Fruit fly (Drosophila melanogaster) whole organism, embryonic: ENCODE measurements around the gene CG42676.

Source experiments
- Awh ChIP-seq: fragments of 200-800 bp; sonication (Bioruptor generic); IDR thresholded peaks from 2 replicates; pipeline ENCODE4, ENCODE4 v1.3.6; 2022; ENCODE audit warnings: missing biosample characterization, missing genetic modification characterization
- Bdp1 ChIP-seq: fragments of 200-800 bp; sonication (Bioruptor generic); optimal IDR thresholded peaks from 3 replicates; lab custom pipeline; 2016; ENCODE audit warnings: missing biosample characterization, missing genetic modification characterization
- Blimp-1 ChIP-seq: fragments of 200-800 bp; sonication (Bioruptor generic); optimal IDR thresholded peaks from 3 replicates; lab custom pipeline; 2018; ENCODE audit warnings: missing biosample characterization, missing genetic modification characterization, mild to moderate bottlenecking, moderate library complexity, missing genetic modification reagents
- CG10462 ChIP-seq: fragments of 200-800 bp; sonication (Bioruptor generic); optimal IDR thresholded peaks from 2 replicates; lab custom pipeline; 2016; ENCODE audit warnings: missing biosample characterization, missing genetic modification characterization
- CG11093 ChIP-seq: fragments of 200-800 bp; sonication (Bioruptor generic); IDR thresholded peaks from 3 replicates; pipeline ENCODE4 v1.3.6; 2022; ENCODE audit warnings: missing biosample characterization, missing genetic modification characterization
- CG12299 ChIP-seq: fragments of 200-800 bp; sonication (Bioruptor generic); optimal IDR thresholded peaks from 2 replicates; lab custom pipeline; 2018; ENCODE audit warnings: missing biosample characterization, mild to moderate bottlenecking, missing genetic modification characterization
- CG12769 ChIP-seq: fragments of 200-800 bp; sonication (Bioruptor generic); optimal IDR thresholded peaks from 2 replicates; lab custom pipeline; 2019; ENCODE audit warnings: missing biosample characterization, mild to moderate bottlenecking, missing genetic modification characterization, moderate library complexity
- CG13296 ChIP-seq: fragments of 200-800 bp; sonication (Bioruptor generic); optimal IDR thresholded peaks from 3 replicates; lab custom pipeline; 2018; ENCODE audit warnings: missing biosample characterization, mild to moderate bottlenecking, missing genetic modification characterization
- CG13624 ChIP-seq: fragments of 200-800 bp; sonication (Bioruptor generic); optimal IDR thresholded peaks from 2 replicates; lab custom pipeline; 2016; ENCODE audit warnings: missing biosample characterization, missing genetic modification characterization
- CG13775 ChIP-seq: fragments of 200-800 bp; sonication (Bioruptor generic); optimal IDR thresholded peaks from 3 replicates; lab custom pipeline; 2017; ENCODE audit warnings: missing biosample characterization, mild to moderate bottlenecking, missing genetic modification characterization
- CG1647 ChIP-seq: fragments of 200-800 bp; sonication (Bioruptor generic); optimal IDR thresholded peaks from 3 replicates; lab custom pipeline; 2016; ENCODE audit warnings: missing biosample characterization, missing genetic modification characterization
- CG16779 ChIP-seq: fragments of 200-800 bp; sonication (Bioruptor generic); IDR thresholded peaks from 2 replicates; pipeline ENCODE4 v1.3.6; 2022; ENCODE audit warnings: missing biosample characterization, missing genetic modification characterization
- CG17361 ChIP-seq: fragments of 200-800 bp; sonication (Bioruptor generic); IDR thresholded peaks from 3 replicates; pipeline ENCODE4 v1.3.6; 2022; ENCODE audit warnings: missing biosample characterization, missing genetic modification characterization
- CG1792 ChIP-seq: fragments of 200-800 bp; sonication (Bioruptor generic); optimal IDR thresholded peaks from 2 replicates; lab custom pipeline; 2016; ENCODE audit warnings: missing biosample characterization, missing genetic modification characterization
- CG31224 ChIP-seq: fragments of 200-800 bp; sonication (Bioruptor generic); IDR thresholded peaks from 2 replicates; pipeline ENCODE4 v1.3.6; 2022; ENCODE audit warnings: missing biosample characterization, missing genetic modification characterization
- CG3838 ChIP-seq: fragments of 200-800 bp; sonication (Bioruptor generic); optimal IDR thresholded peaks from 3 replicates; lab custom pipeline; 2016; ENCODE audit warnings: missing biosample characterization, missing genetic modification characterization
- CG4424 ChIP-seq: fragments of 200-800 bp; sonication (Bioruptor generic); optimal IDR thresholded peaks from 3 replicates; lab custom pipeline; 2016; ENCODE audit warnings: missing biosample characterization, missing genetic modification characterization
- CG6254 ChIP-seq: fragments of 200-800 bp; sonication (Bioruptor generic); optimal IDR thresholded peaks from 3 replicates; lab custom pipeline; 2017; ENCODE audit warnings: mild to moderate bottlenecking, missing biosample characterization, missing genetic modification reagents, missing genetic modification characterization
- CG7963 ChIP-seq: fragments of 200-800 bp; sonication (Bioruptor generic); IDR thresholded peaks from 3 replicates; pipeline ENCODE4 v1.3.6; 2022; ENCODE audit warnings: missing biosample characterization, missing genetic modification characterization; ENCODE audit not compliant: partially characterized antibody
- CG8388 ChIP-seq: fragments of 200-800 bp; sonication (Bioruptor generic); optimal IDR thresholded peaks from 2 replicates; lab custom pipeline; 2019; ENCODE audit warnings: missing biosample characterization, mild to moderate bottlenecking, missing genetic modification characterization, moderate library complexity
- CG9437 ChIP-seq: fragments of 200-800 bp; sonication (Bioruptor generic); optimal IDR thresholded peaks from 2 replicates; lab custom pipeline; 2018; ENCODE audit warnings: missing biosample characterization, mild to moderate bottlenecking, missing genetic modification characterization
- Dbx ChIP-seq: fragments of 200-800 bp; sonication (Bioruptor generic); IDR thresholded peaks from 3 replicates; pipeline ENCODE4 v1.3.6; 2022; ENCODE audit warnings: missing biosample characterization, missing genetic modification characterization
- Doc3 ChIP-seq: fragments of 200-800 bp; sonication (Bioruptor generic); IDR thresholded peaks from 3 replicates; pipeline ENCODE4 v1.3.6; 2022; ENCODE audit warnings: missing biosample characterization, missing genetic modification characterization; ENCODE audit not compliant: partially characterized antibody
- Dref ChIP-seq: fragments of 200-800 bp; sonication (Bioruptor generic); IDR thresholded peaks from 2 replicates; pipeline ENCODE4 v1.3.6; 2022; ENCODE audit warnings: missing biosample characterization, missing genetic modification characterization
- HLH3B ChIP-seq: fragments of 200-800 bp; sonication (Bioruptor generic); IDR thresholded peaks from 2 replicates; pipeline ENCODE4 v1.3.6; 2022; ENCODE audit warnings: missing biosample characterization, missing genetic modification characterization
- HLH4C ChIP-seq: fragments of 200-800 bp; sonication (Bioruptor generic); IDR thresholded peaks from 3 replicates; pipeline ENCODE4 v1.3.6; 2022; ENCODE audit warnings: missing biosample characterization, missing genetic modification characterization; ENCODE audit not compliant: partially characterized antibody
- Hmr ChIP-seq: fragments of 200-800 bp; sonication (Bioruptor generic); optimal IDR thresholded peaks from 3 replicates; lab custom pipeline; 2017; ENCODE audit warnings: mild to moderate bottlenecking, missing biosample characterization, missing genetic modification reagents, missing genetic modification characterization
- Hr3 ChIP-seq: fragments of 200-800 bp; sonication (Bioruptor generic); optimal IDR thresholded peaks from 3 replicates; lab custom pipeline; 2016; ENCODE audit warnings: missing biosample characterization, missing genetic modification characterization
- Hr51 ChIP-seq, 2 experiments: fragments of 200-800 bp; sonication (Bioruptor generic); optimal IDR thresholded peaks; 2 replicates in 1 of 2; 3 replicates in 1 of 2; lab custom pipeline; 2016 to 2018; ENCODE audit warnings: missing biosample characterization in 2 of 2, missing genetic modification characterization in 2 of 2, mild to moderate bottlenecking in 1 of 2, moderate library complexity in 1 of 2
- NC2α ChIP-seq: fragments of 200-800 bp; sonication (Bioruptor generic); optimal IDR thresholded peaks from 2 replicates; lab custom pipeline; 2016; ENCODE audit warnings: missing biosample characterization, missing genetic modification characterization
- NFAT ChIP-seq: fragments of 200-800 bp; sonication (Bioruptor generic); IDR thresholded peaks from 2 replicates; pipeline ENCODE4 v1.3.6; 2022; ENCODE audit warnings: missing biosample characterization, missing genetic modification characterization
- Rfx ChIP-seq: fragments of 200-800 bp; sonication (Bioruptor generic); IDR thresholded peaks from 2 replicates; pipeline ENCODE4 v1.3.6; 2022; ENCODE audit warnings: missing biosample characterization, missing genetic modification characterization
- Xbp1 ChIP-seq: fragments of 200-800 bp; sonication (Bioruptor generic); optimal IDR thresholded peaks from 3 replicates; lab custom pipeline; 2016; ENCODE audit warnings: missing biosample characterization, mild to moderate bottlenecking, missing genetic modification characterization
- ato ChIP-seq: fragments of 200-800 bp; sonication (Bioruptor generic); IDR thresholded peaks from 2 replicates; pipeline ENCODE4 v1.3.6; 2022; ENCODE audit warnings: missing biosample characterization, missing genetic modification characterization; ENCODE audit not compliant: partially characterized antibody
- chinmo ChIP-seq: fragments of 200-800 bp; sonication (Bioruptor generic); IDR thresholded peaks from 4 replicates; pipeline ENCODE4 v1.3.6; 2022; ENCODE audit warnings: missing biosample characterization, missing genetic modification characterization; ENCODE audit not compliant: partially characterized antibody
- ewg ChIP-seq: fragments of 200-800 bp; sonication (Bioruptor generic); optimal IDR thresholded peaks from 3 replicates; lab custom pipeline; 2017; ENCODE audit warnings: mild to moderate bottlenecking, missing biosample characterization, missing genetic modification reagents, missing genetic modification characterization
- gcm2 ChIP-seq: fragments of 200-800 bp; sonication (Bioruptor generic); optimal IDR thresholded peaks from 2 replicates; lab custom pipeline; 2016; ENCODE audit warnings: missing biosample characterization, missing genetic modification characterization
- grau ChIP-seq: fragments of 200-800 bp; optimal IDR thresholded peaks from 3 replicates; lab custom pipeline; 2019; ENCODE audit warnings: missing biosample characterization, mild to moderate bottlenecking, missing genetic modification characterization, moderate library complexity
- ham ChIP-seq: fragments of 200-800 bp; sonication (Bioruptor generic); IDR thresholded peaks from 2 replicates; pipeline ENCODE4 v1.3.6; 2022; ENCODE audit warnings: missing biosample characterization, missing genetic modification characterization
- inv ChIP-seq: fragments of 200-800 bp; sonication (Bioruptor generic); IDR thresholded peaks from 2 replicates; pipeline ENCODE4 v1.3.6; 2022; ENCODE audit warnings: missing biosample characterization, missing genetic modification characterization; ENCODE audit not compliant: partially characterized antibody
- kni ChIP-seq: fragments of 200-800 bp; sonication (Bioruptor generic); optimal IDR thresholded peaks from 3 replicates; lab custom pipeline; 2017; ENCODE audit warnings: mild to moderate bottlenecking, missing biosample characterization, missing genetic modification reagents, missing genetic modification characterization
- nmo ChIP-seq: fragments of 200-800 bp; sonication (Bioruptor generic); optimal IDR thresholded peaks from 2 replicates; lab custom pipeline; 2018; ENCODE audit warnings: missing biosample characterization, mild to moderate bottlenecking, missing genetic modification characterization, moderate library complexity
- nom ChIP-seq: fragments of 200-800 bp; sonication (Bioruptor generic); optimal IDR thresholded peaks from 2 replicates; lab custom pipeline; 2017; ENCODE audit warnings: missing biosample characterization, missing genetic modification characterization, mild to moderate bottlenecking, moderate library complexity, missing genetic modification reagents
- psq ChIP-seq: fragments of 200-800 bp; sonication (Bioruptor generic); optimal IDR thresholded peaks from 2 replicates; lab custom pipeline; 2017; ENCODE audit warnings: missing biosample characterization, missing genetic modification characterization
- rib ChIP-seq: fragments of 200-800 bp; sonication (Bioruptor generic); IDR thresholded peaks from 2 replicates; pipeline ENCODE4 v1.3.6; 2022; ENCODE audit warnings: missing biosample characterization, missing genetic modification characterization
- so ChIP-seq: fragments of 200-800 bp; sonication (Bioruptor generic); IDR thresholded peaks from 3 replicates; pipeline ENCODE4 v1.3.6; 2022; ENCODE audit warnings: missing biosample characterization, missing genetic modification characterization
- sug ChIP-seq: fragments of 200-800 bp; optimal IDR thresholded peaks from 2 replicates; lab custom pipeline; 2019; ENCODE audit warnings: missing biosample characterization, mild to moderate bottlenecking, missing genetic modification characterization, moderate library complexity
- tx ChIP-seq: fragments of 200-800 bp; sonication (Bioruptor generic); optimal IDR thresholded peaks from 2 replicates; lab custom pipeline; 2016; ENCODE audit warnings: missing biosample characterization, missing genetic modification characterization
- unc-4 ChIP-seq: fragments of 200-800 bp; sonication (Bioruptor generic); IDR thresholded peaks from 2 replicates; pipeline ENCODE4 v1.3.6; 2022; ENCODE audit warnings: missing biosample characterization, missing genetic modification characterization; ENCODE audit not compliant: partially characterized antibody
- zf30C ChIP-seq: fragments of 200-800 bp; sonication (Bioruptor generic); optimal IDR thresholded peaks from 3 replicates; lab custom pipeline; 2018; ENCODE audit warnings: missing biosample characterization, mild to moderate bottlenecking, missing genetic modification characterization

Gene CG42676

dm6 chr3L:1755458-1755984 lies 47.4 kb upstream of the CG42676 start, which contains the start of gene Cht2 (continued):
- TF ChIP-seq ewg (GFP tag; lab: Kevin White, UChicago) (no peak), CG6254 (GFP tag; lab: Kevin White, UChicago) (no peak), inv (GFP tag; lab: Robert Waterston, UW) (no peak), Blimp-1 (GFP tag; lab: Kevin White, UChicago) (no peak), Dref (0 out of 2 replicates have a peak, but pooled peaks have one; percentile 7), sug (tag; lab: Kevin White, UChicago) (no peak), CG13624 (no peak), gcm2 (GFP tag; lab: Kevin White, UChicago) (peak; percentile 18), unc-4 (peak; percentile 21; the same call in 1 of the 2 replicates), psq (no peak), Hr51 (GFP tag; optimal IDR thresholded peaks at IDR 0.05; lab: Kevin White, UChicago) (no peak), CG17361 (no peak), kni (peak; percentile 85), CG13775 (GFP tag; lab: Kevin White, UChicago) (no peak), Bdp1 (no peak), NC2α (GFP tag; lab: Kevin White, UChicago) (no peak), HLH3B (GFP tag; lab: Robert Waterston, UW) (no peak), CG11093 (no peak), NFAT (GFP tag; lab: Robert Waterston, UW) (no peak), Hmr (GFP tag; lab: Kevin White, UChicago) (peak; percentile 9), ham (GFP tag; lab: Robert Waterston, UW) (no peak), rib (GFP tag; lab: Robert Waterston, UW) (peak; percentile 17; the same call in 1 of the 2 replicates), CG3838 (GFP tag; lab: Kevin White, UChicago) (no peak), CG31224 (GFP tag; lab: Robert Waterston, UW) (0 out of 2 replicates have a peak, but pooled peaks have one; percentile 12), Xbp1 (GFP tag; lab: Kevin White, UChicago) (no peak), Dbx (GFP tag; lab: Robert Waterston, UW) (0 out of 3 replicates have a peak, but pooled peaks have one; percentile 20), CG7963 (no peak), CG1647 (GFP tag; lab: Kevin White, UChicago) (no peak), CG16779 (GFP tag; lab: Robert Waterston, UW) (0 out of 2 replicates have a peak, but pooled peaks have one; percentile 11), CG10462 (GFP tag; lab: Kevin White, UChicago) (no peak), chinmo (peak; percentile 76; the same call in 1 of the 4 replicates), nmo (GFP tag; lab: Kevin White, UChicago) (no peak), nom (GFP tag; lab: Kevin White, UChicago) (peak; percentile 52), zf30C (no peak), CG8388 (GFP tag; lab: Kevin White, UChicago) (no peak), grau (tag; lab: Kevin White, UChicago) (no peak), CG4424 (no peak), Doc3 (GFP tag; lab: Robert Waterston, UW) (no peak), Rfx (peak; percentile 28; the same call in 1 of the 2 replicates), Hr3 (GFP tag; lab: Kevin White, UChicago) (no peak), tx (GFP tag; lab: Kevin White, UChicago) (no peak), CG13296 (GFP tag; lab: Kevin White, UChicago) (no peak), Awh (GFP tag; lab: Robert Waterston, UW) (no peak), HLH4C (GFP tag; lab: Robert Waterston, UW) (no peak), ato (GFP tag; lab: Robert Waterston, UW) (no peak), CG1792 (GFP tag; lab: Kevin White, UChicago) (no peak), CG9437 (GFP tag; lab: Kevin White, UChicago) (no peak), CG12769 (tag; lab: Kevin White, UChicago) (peak; percentile 70), so (GFP tag; lab: Robert Waterston, UW) (no peak), CG12299 (tag; lab: Kevin White, UChicago) (no peak)
